Worm (Caenorhabditis elegans) whole organism, mixed stage, embryonic: ENCODE measurements around the gene F55G11.2.

Source experiments
- M03D4.4 ChIP-seq: sonication (generic microtip); optimal IDR thresholded peaks from 2 replicates; lab custom pipeline; 2017; ENCODE audit warnings: mild to moderate bottlenecking, missing genetic modification characterization, missing compliant biosample characterization
- ceh-43 ChIP-seq: fragments of 200-800 bp; sonication (Bioruptor generic); optimal IDR thresholded peaks from 2 replicates; lab custom pipeline; 2018; ENCODE audit warnings: mild to moderate bottlenecking, missing genetic modification characterization, moderate library complexity, missing compliant biosample characterization
- elt-1 ChIP-seq: sonication (generic microtip); optimal IDR thresholded peaks from 2 replicates; lab custom pipeline; 2017; ENCODE audit warnings: missing genetic modification characterization, mild to moderate bottlenecking, missing compliant biosample characterization, antibody characterized with exemption, moderate library complexity, borderline replicate concordance; ENCODE audit not compliant: insufficient read depth
- elt-3 ChIP-seq: fragments of 150-350 bp; optimal IDR thresholded peaks from 2 replicates; lab custom pipeline; 2014; ENCODE audit warnings: missing biosample characterization, missing genetic modification characterization
- lin-13 ChIP-seq: fragments of 150-350 bp; optimal IDR thresholded peaks from 2 replicates; lab custom pipeline; 2014; ENCODE audit warnings: missing biosample characterization, missing genetic modification characterization
- lsy-2 ChIP-seq: fragments of 150-350 bp; optimal IDR thresholded peaks from 2 replicates; lab custom pipeline; 2014; ENCODE audit warnings: missing biosample characterization, missing genetic modification characterization
- nhr-237 ChIP-seq: fragments of 150-350 bp; optimal IDR thresholded peaks from 2 replicates; lab custom pipeline; 2014; ENCODE audit warnings: missing biosample characterization, missing genetic modification characterization
- unc-39 ChIP-seq: fragments of 150-350 bp; optimal IDR thresholded peaks from 2 replicates; lab custom pipeline; 2014; ENCODE audit warnings: missing biosample characterization, missing genetic modification characterization
- unc-62 ChIP-seq: fragments of 150-350 bp; optimal IDR thresholded peaks from 2 replicates; lab custom pipeline; 2014; ENCODE audit warnings: missing biosample characterization, missing genetic modification reagents, missing genetic modification characterization

ce11 chrIV:12997560-12997959 is 28.5 kb upstream of the F55G11.2 start:
- no peak for TF ChIP-seq unc-62 (GFP tag; lab: Kevin White, UChicago)
- TF ChIP-seq lin-13 (tag; lab: Kevin White, UChicago) = no peak
- TF ChIP-seq lsy-2 (tag; lab: Kevin White, UChicago) = no peak
- TF ChIP-seq M03D4.4 (tag; lab: Kevin White, UChicago) = no peak
- no peak for TF ChIP-seq elt-1 (tag; lab: Kevin White, UChicago)
- TF ChIP-seq ceh-43 (GFP tag; lab: Kevin White, UChicago) = no peak
- no peak for TF ChIP-seq elt-3 (tag; lab: Kevin White, UChicago)
- no peak for TF ChIP-seq unc-39
- TF ChIP-seq nhr-237 (tag; lab: Kevin White, UChicago) = no peak
